Fruit fly (Drosophila melanogaster) whole organism, prepupa: ENCODE results near the gene CG7632.

ENCODE experiments used
- CG10669 ChIP-seq: fragments of 200-800 bp; sonication (Bioruptor generic); optimal IDR thresholded peaks from 3 replicates; lab custom pipeline; 2018; ENCODE audit warnings: missing biosample characterization, mild to moderate bottlenecking, missing genetic modification characterization, moderate library complexity
- CG11902 ChIP-seq: fragments of 200-800 bp; sonication (Bioruptor generic); optimal IDR thresholded peaks from 3 replicates; lab custom pipeline; 2016; ENCODE audit warnings: missing biosample characterization, missing genetic modification characterization
- CG1621 ChIP-seq: fragments of 200-800 bp; sonication (Bioruptor generic); optimal IDR thresholded peaks from 3 replicates; lab custom pipeline; 2018; ENCODE audit warnings: missing biosample characterization, mild to moderate bottlenecking, missing genetic modification characterization
- CG3032 ChIP-seq: fragments of 200-800 bp; optimal IDR thresholded peaks from 2 replicates; lab custom pipeline; 2019; ENCODE audit warnings: missing biosample characterization, mild to moderate bottlenecking, missing genetic modification characterization, moderate library complexity
- CG31627 ChIP-seq: fragments of 200-800 bp; sonication (Bioruptor generic); optimal IDR thresholded peaks from 3 replicates; lab custom pipeline; 2016; ENCODE audit warnings: missing biosample characterization, missing genetic modification characterization
- CG32006 ChIP-seq: fragments of 200-800 bp; sonication (Bioruptor generic); optimal IDR thresholded peaks from 3 replicates; lab custom pipeline; 2017; ENCODE audit warnings: missing biosample characterization, mild to moderate bottlenecking, missing genetic modification characterization
- CG3919 ChIP-seq: fragments of 200-800 bp; sonication (Bioruptor generic); optimal IDR thresholded peaks from 3 replicates; lab custom pipeline; 2016; ENCODE audit warnings: missing biosample characterization, missing genetic modification characterization
- CG4318 ChIP-seq: fragments of 200-800 bp; sonication (Bioruptor generic); optimal IDR thresholded peaks from 3 replicates; lab custom pipeline; 2017; ENCODE audit warnings: missing biosample characterization, mild to moderate bottlenecking, missing genetic modification characterization
- CG6276 ChIP-seq: fragments of 200-800 bp; sonication (Bioruptor generic); optimal IDR thresholded peaks from 2 replicates; lab custom pipeline; 2017; ENCODE audit warnings: missing biosample characterization, mild to moderate bottlenecking, missing genetic modification characterization
- CG6808 ChIP-seq: fragments of 200-800 bp; sonication (Bioruptor generic); optimal IDR thresholded peaks from 3 replicates; lab custom pipeline; 2017; ENCODE audit warnings: missing biosample characterization, missing genetic modification characterization, mild to moderate bottlenecking, moderate library complexity, missing genetic modification reagents
- CG7368 ChIP-seq: fragments of 200-800 bp; sonication (Bioruptor generic); optimal IDR thresholded peaks from 3 replicates; lab custom pipeline; 2016; ENCODE audit warnings: missing biosample characterization, missing genetic modification characterization
- CG8632 ChIP-seq: fragments of 200-800 bp; sonication (Bioruptor generic); optimal IDR thresholded peaks from 3 replicates; lab custom pipeline; 2016; ENCODE audit warnings: missing biosample characterization, missing genetic modification characterization
- CG9139 ChIP-seq: fragments of 200-800 bp; sonication (Bioruptor generic); optimal IDR thresholded peaks from 3 replicates; lab custom pipeline; 2017; ENCODE audit warnings: missing biosample characterization, mild to moderate bottlenecking, missing genetic modification characterization
- Eip75B ChIP-seq: fragments of 200-800 bp; sonication (Bioruptor generic); optimal IDR thresholded peaks from 3 replicates; lab custom pipeline; 2016; ENCODE audit warnings: missing biosample characterization, missing genetic modification characterization
- Ets21C ChIP-seq: fragments of 200-800 bp; sonication (Bioruptor generic); optimal IDR thresholded peaks from 3 replicates; lab custom pipeline; 2016; ENCODE audit warnings: missing biosample characterization, missing genetic modification characterization
- Ets96B ChIP-seq: fragments of 200-800 bp; optimal IDR thresholded peaks from 2 replicates; lab custom pipeline; 2019; ENCODE audit warnings: missing biosample characterization, mild to moderate bottlenecking, missing genetic modification characterization, moderate library complexity
- Gug ChIP-seq: fragments of 200-800 bp; sonication (Bioruptor generic); IDR thresholded peaks from 2 replicates; pipeline ENCODE4 v1.3.6; 2022; ENCODE audit warnings: missing biosample characterization, missing genetic modification characterization
- Hr39 ChIP-seq: fragments of 200-800 bp; sonication (Bioruptor generic); optimal IDR thresholded peaks from 2 replicates; lab custom pipeline; 2016; ENCODE audit warnings: missing biosample characterization, missing genetic modification characterization
- Sox15 ChIP-seq: fragments of 200-800 bp; sonication (Bioruptor generic); optimal IDR thresholded peaks from 3 replicates; lab custom pipeline; 2016; ENCODE audit warnings: missing biosample characterization, missing genetic modification characterization
- achi ChIP-seq: fragments of 200-800 bp; sonication (Bioruptor generic); optimal IDR thresholded peaks from 3 replicates; lab custom pipeline; 2016; ENCODE audit warnings: missing biosample characterization, missing genetic modification characterization
- acj6 ChIP-seq: fragments of 200-800 bp; sonication (Bioruptor generic); optimal IDR thresholded peaks from 3 replicates; lab custom pipeline; 2016; ENCODE audit warnings: missing biosample characterization, missing genetic modification characterization
- dac ChIP-seq: fragments of 200-800 bp; sonication (Bioruptor generic); optimal IDR thresholded peaks from 2 replicates; lab custom pipeline; 2017; ENCODE audit warnings: missing biosample characterization, mild to moderate bottlenecking, missing genetic modification characterization
- eg ChIP-seq: fragments of 200-800 bp; sonication (Bioruptor generic); IDR thresholded peaks from 3 replicates; pipeline ENCODE4 v1.3.6; 2022; ENCODE audit warnings: missing biosample characterization, missing genetic modification characterization
- lz ChIP-seq: fragments of 200-800 bp; sonication (Bioruptor generic); optimal IDR thresholded peaks from 3 replicates; lab custom pipeline; 2016; ENCODE audit warnings: missing biosample characterization, missing genetic modification characterization
- net ChIP-seq: fragments of 200-800 bp; sonication (Bioruptor generic); optimal IDR thresholded peaks from 3 replicates; lab custom pipeline; 2016; ENCODE audit warnings: missing biosample characterization, missing genetic modification characterization
- pdm3 ChIP-seq: fragments of 200-800 bp; sonication (Bioruptor generic); optimal IDR thresholded peaks from 3 replicates; lab custom pipeline; 2016; ENCODE audit warnings: missing biosample characterization, missing genetic modification characterization
- spab ChIP-seq: fragments of 200-800 bp; sonication (Bioruptor generic); optimal IDR thresholded peaks from 2 replicates; lab custom pipeline; 2017; ENCODE audit warnings: missing biosample characterization, mild to moderate bottlenecking, missing genetic modification characterization, missing genetic modification reagents
- topi ChIP-seq: fragments of 200-800 bp; sonication (Bioruptor generic); optimal IDR thresholded peaks from 3 replicates; lab custom pipeline; 2016; ENCODE audit warnings: missing biosample characterization, missing genetic modification characterization

CG7632 gene

DNA sequence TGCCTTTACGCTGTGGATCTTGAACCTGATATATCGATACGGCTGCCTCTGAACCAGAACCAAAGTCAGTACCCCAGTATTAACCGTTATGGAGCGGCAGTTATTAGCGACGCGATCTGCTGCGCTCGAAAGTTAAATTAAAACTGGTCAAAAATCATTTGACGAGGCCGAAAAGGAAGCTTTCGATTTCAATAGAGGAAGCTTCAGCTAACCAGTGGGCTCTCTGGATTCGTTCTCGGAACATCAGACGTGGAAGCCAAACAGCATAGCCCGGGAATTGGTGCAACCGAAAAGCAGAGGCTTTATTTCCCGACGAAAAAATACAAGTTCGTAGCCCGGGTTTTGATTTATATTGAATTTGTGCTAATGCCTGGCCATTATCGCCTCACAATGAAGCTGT, 11.8 kb upstream of the CG7632 start, which contains the start of gene Cpr78Ca:
Gene Cpr78Ca, minus strand, starts transcription at position 101 of the 400 bp plus-strand sequence.
- TF ChIP-seq dac (GFP tag; lab: Kevin White, UChicago) = no peak
- no peak for TF ChIP-seq CG32006
- TF ChIP-seq Ets21C (GFP tag; lab: Kevin White, UChicago) = no peak
- no peak for TF ChIP-seq CG31627
- no peak for TF ChIP-seq CG6276 (GFP tag; lab: Kevin White, UChicago)
- no peak for TF ChIP-seq CG10669 (GFP tag; lab: Kevin White, UChicago)
- no peak for TF ChIP-seq CG3032 (tag; lab: Kevin White, UChicago)
- no peak for TF ChIP-seq achi
- TF ChIP-seq, all 60 proteins: peak for 0

DNA sequence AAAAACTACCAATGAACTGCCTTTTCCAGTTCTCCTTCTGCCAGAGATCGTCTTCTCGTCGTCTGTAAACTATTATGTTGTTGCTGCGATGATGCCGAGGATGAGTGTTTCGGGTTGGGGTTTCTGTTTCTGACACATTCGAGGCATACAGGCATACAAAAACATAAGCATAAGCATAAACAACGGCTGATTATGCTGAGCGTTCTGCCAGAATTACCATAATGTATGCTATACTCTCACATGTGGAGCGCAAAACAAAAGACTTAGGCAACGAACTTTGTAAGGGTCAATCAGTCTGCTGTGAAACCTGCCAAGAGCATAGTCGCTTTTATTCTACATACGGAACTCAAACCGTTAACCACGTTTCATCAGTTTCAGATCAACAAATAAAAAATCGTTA, 10.3 kb upstream of the CG7632 start, which contains the start of gene Cpr78Cb:
Gene Cpr78Cb, plus strand, starts transcription at position 291 of the 400 bp plus-strand sequence.
- TF ChIP-seq pdm3 (GFP tag; lab: Kevin White, UChicago) (no peak), acj6 (GFP tag; lab: Kevin White, UChicago) (no peak), CG11902 (no peak), CG4318 (GFP tag; lab: Kevin White, UChicago) (no peak)
- TF ChIP-seq, all 60 proteins: peak for 0

DNA sequence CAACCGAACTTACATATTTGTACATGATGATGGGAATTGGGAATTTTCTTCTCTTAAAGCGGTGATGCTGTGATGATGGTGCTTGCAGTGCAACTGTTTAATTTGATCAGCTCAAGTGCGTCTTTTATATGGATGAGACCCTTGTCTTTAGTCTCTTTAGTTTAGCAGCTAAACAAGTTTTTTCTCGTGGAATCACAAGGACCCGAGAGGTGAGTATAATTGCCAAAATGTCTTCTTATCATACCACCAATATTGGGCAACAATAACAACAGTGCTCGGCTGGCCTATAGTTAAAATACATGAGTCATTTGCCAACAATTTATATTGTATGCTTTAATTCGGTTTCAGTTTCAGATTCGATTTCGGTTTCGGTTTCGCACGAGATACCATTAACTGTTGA, 6.8 kb upstream of the CG7632 start, which contains the start of gene Edg78E:
Gene Edg78E, minus strand, starts transcription at position 101 of the 400 bp plus-strand sequence.
- TF ChIP-seq CG3919 (GFP tag; lab: Kevin White, UChicago) (no peak), Sox15 (GFP tag; lab: Kevin White, UChicago) (no peak), CG32006 (no peak), topi (no peak), CG9139 (GFP tag; lab: Kevin White, UChicago) (no peak), lz (no peak)

DNA sequence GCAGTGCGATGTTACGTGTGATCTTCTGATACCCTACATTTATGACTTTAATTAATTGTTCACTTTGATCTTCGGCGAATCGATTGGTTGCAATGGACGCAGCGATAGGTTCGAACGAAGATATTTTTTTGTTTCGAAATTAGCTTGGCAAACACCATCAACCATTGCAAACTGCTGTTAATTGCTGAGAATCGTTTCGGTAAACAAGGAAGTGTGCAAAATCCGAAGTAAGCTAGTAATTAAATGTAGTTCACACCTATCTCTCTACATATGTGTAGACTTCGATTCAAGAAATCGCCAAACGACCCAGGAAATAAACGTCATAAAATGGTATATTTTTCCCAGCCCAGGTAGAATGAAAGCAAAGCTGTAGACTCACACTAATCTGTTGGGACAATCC, 6.1 kb upstream of the CG7632 start, which contains the start of gene CG43702:
Gene CG43702, plus strand, starts transcription at position 301 of the 400 bp plus-strand sequence.
- TF ChIP-seq lz (no peak), topi (no peak), CG6808 (GFP tag; lab: Kevin White, UChicago) (no peak), eg (GFP tag; lab: Robert Waterston, UW) (no peak), Ets96B (tag; lab: Kevin White, UChicago) (no peak), CG7368 (GFP tag; lab: Kevin White, UChicago) (no peak), CG3919 (GFP tag; lab: Kevin White, UChicago) (no peak)

DNA sequence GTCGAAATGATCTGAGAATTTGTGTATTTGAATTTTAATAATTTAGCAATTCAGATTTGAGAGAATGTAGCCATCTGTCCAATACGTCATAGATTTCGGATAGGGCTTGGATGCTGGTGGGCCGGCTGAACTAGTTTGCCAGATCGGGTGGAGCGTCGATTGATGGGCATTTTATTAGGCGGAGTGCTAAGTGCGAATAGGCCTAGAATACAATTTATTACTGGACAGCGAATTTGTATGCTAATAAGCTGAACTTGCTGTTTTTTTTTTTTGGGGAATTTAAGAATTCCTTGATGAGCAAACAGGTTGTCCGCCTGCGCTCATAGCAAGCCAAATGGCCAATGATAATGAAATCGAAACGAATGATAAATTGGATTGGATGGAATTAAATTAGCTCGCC, 5.3 kb upstream of the CG7632 start:
- no peak for TF ChIP-seq Gug
- TF ChIP-seq Eip75B (GFP tag; lab: Kevin White, UChicago) = no peak
- TF ChIP-seq CG6808 (GFP tag; lab: Kevin White, UChicago) = no peak
- TF ChIP-seq net = no peak
- TF ChIP-seq Ets21C (GFP tag; lab: Kevin White, UChicago) = no peak
- TF ChIP-seq Hr39 (GFP tag; lab: Kevin White, UChicago) = no peak
- TF ChIP-seq CG6276 (GFP tag; lab: Kevin White, UChicago) = no peak
- TF ChIP-seq pdm3 (GFP tag; lab: Kevin White, UChicago) = no peak
- no peak for TF ChIP-seq spab
- TF ChIP-seq CG8632 (GFP tag; lab: Kevin White, UChicago) = no peak
- TF ChIP-seq, all 60 proteins: peak for 0

DNA sequence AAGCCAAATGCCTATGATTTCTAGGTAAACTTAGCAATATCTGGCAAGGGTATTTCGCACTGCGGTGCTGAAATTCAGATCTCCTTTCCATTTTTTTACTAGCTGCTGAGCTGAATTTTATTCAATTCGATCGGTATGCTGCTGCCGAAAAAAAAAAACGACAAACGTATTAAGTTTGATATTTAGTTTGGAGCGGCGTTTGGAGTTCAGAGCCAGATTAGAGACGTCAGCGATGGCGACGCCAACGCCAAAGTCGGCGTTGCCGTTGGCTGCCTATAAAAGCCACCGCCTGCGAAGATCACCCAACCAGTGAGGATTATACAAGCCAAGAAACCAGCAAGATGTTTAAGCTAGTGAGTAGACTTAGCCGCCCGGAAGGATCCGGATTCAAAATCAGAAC, 4.2 kb upstream of the CG7632 start, which contains the start of gene Cpr78Cc:
Gene Cpr78Cc, plus strand, starts transcription at position 301 of the 400 bp plus-strand sequence.
- TF ChIP-seq CG1621 (tag; lab: Kevin White, UChicago) = no peak
- TF ChIP-seq, all 60 proteins: peak for 0
